Worm (Caenorhabditis elegans): ENCODE results near the gene tbc-10.

DNA sequence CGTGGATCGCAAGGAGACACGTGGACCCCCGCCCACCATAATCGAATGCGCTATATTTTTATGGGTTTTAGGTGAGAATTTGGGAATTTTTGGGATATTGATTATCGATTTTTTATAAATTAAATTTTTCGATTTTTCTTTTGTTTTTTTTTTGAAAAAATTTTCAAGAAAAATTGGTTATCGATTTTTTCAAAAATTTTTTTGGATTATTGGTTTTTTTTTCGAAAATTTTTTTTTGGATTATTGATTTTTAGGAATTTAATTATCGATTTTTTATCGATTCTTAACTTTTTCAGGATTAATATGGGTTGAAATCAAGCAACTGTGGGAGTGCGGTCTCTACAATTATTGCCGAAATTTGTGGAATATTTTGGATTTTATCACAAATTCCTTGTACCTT is 13.5 kb downstream of the tbc-10 start:
- TF ChIP-seq tab-1 (GFP tag; IDR thresholded peaks at IDR 0.05) (no peak), cog-1 (tag; optimal IDR thresholded peaks at IDR 0.05) (no peak), ztf-29 (GFP tag; IDR thresholded peaks at IDR 0.05) (no peak), T22C8.4 (GFP tag; IDR thresholded peaks at IDR 0.05) (peak; percentile 75), ztf-23 (GFP tag; IDR thresholded peaks at IDR 0.05) (no peak), flt-1 (GFP tag; IDR thresholded peaks at IDR 0.05) (no peak), klf-2 (GFP tag; conservative IDR thresholded peaks at IDR 0.05) (no peak), med-1 (GFP tag; optimal IDR thresholded peaks at IDR 0.05; ENCODE audit: insufficient read depth) (no peak)
